Worm (Caenorhabditis elegans) whole organism, L4 larva: Measurements from ENCODE around the gene srd-56.

Experiments
- F49E8.2 ChIP-seq: sonication (generic microtip); optimal IDR thresholded peaks from 2 replicates; lab custom pipeline; 2016; ENCODE audit warnings: missing compliant biosample characterization, mild to moderate bottlenecking, missing genetic modification characterization, borderline replicate concordance
- R02D3.7 ChIP-seq: fragments of 150-350 bp; sonication (generic microtip); optimal IDR thresholded peaks from 3 replicates; lab custom pipeline; 2014; ENCODE audit warnings: missing biosample characterization, missing genetic modification characterization
- Y105C5A.15 ChIP-seq: fragments of 200-800 bp; sonication (Bioruptor generic); IDR thresholded peaks from 2 replicates; pipeline ENCODE4 v1.3.6; 2022; ENCODE audit warnings: missing genetic modification characterization, missing compliant biosample characterization
- aha-1 ChIP-seq: fragments of 150-350 bp; peaks from one replicate; lab custom pipeline; 2014; ENCODE audit warnings: missing biosample characterization, missing genetic modification characterization
- aly-2 ChIP-seq: sonication (generic microtip); optimal IDR thresholded peaks from 2 replicates; lab custom pipeline; 2018; ENCODE audit warnings: missing biosample characterization, missing genetic modification characterization
- attf-4 ChIP-seq: sonication (generic microtip); optimal IDR thresholded peaks from 3 replicates; lab custom pipeline; 2017; ENCODE audit warnings: missing biosample characterization, missing genetic modification characterization
- ceh-20 ChIP-seq: fragments of 200-800 bp; sonication (Bioruptor generic); IDR thresholded peaks from 2 replicates; pipeline ENCODE4 v1.3.6; 2022; ENCODE audit warnings: missing genetic modification reagents, missing genetic modification characterization, missing compliant biosample characterization
- ceh-28 ChIP-seq: fragments of 150-350 bp; optimal IDR thresholded peaks from 2 replicates; lab custom pipeline; 2014; ENCODE audit warnings: missing biosample characterization, missing genetic modification reagents, missing genetic modification characterization
- ctbp-1 ChIP-seq: fragments of 200-800 bp; sonication (Bioruptor generic); IDR thresholded peaks from 2 replicates; pipeline ENCODE4 v1.3.6; 2022; ENCODE audit warnings: missing genetic modification reagents, missing genetic modification characterization, missing compliant biosample characterization
- daf-16 ChIP-seq, 3 experiments: sonication (generic microtip); optimal IDR thresholded peaks; 2 replicates each; lab custom pipeline; 2016 to 2017; ENCODE audit warnings: missing genetic modification characterization in 3 of 3, missing genetic modification reagents in 3 of 3, mild to moderate bottlenecking in 2 of 3, missing compliant biosample characterization in 2 of 3, missing biosample characterization in 1 of 3, moderate library complexity in 1 of 3
- daf-19 ChIP-seq: fragments of 200-800 bp; sonication (Bioruptor generic); conservative IDR thresholded peaks from 2 replicates; pipeline ENCODE4 v1.3.6; 2022; ENCODE audit warnings: missing genetic modification characterization, missing compliant biosample characterization
- fkh-10 ChIP-seq: fragments of 150-350 bp; optimal IDR thresholded peaks from 2 replicates; lab custom pipeline; 2014; ENCODE audit warnings: missing biosample characterization, missing genetic modification reagents, missing genetic modification characterization
- hif-1 ChIP-seq, 2 experiments: sonication (generic microtip); optimal IDR thresholded peaks; 2 replicates each; lab custom pipeline; 2016 to 2017; ENCODE audit warnings: missing compliant biosample characterization in 2 of 2, missing genetic modification characterization in 2 of 2, missing genetic modification reagents in 2 of 2, missing genotype in 2 of 2, mild to moderate bottlenecking in 1 of 2
- hlh-11 ChIP-seq: fragments of 200-800 bp; sonication (Bioruptor generic); optimal IDR thresholded peaks from 2 replicates; lab custom pipeline; 2018; ENCODE audit warnings: mild to moderate bottlenecking, missing genetic modification characterization, missing compliant biosample characterization
- hlh-30 ChIP-seq: sonication (generic microtip); optimal IDR thresholded peaks from 2 replicates; lab custom pipeline; 2017; ENCODE audit warnings: antibody characterized with exemption, mild to moderate bottlenecking, missing genetic modification characterization, missing compliant biosample characterization; ENCODE audit not compliant: insufficient read depth
- lin-15B ChIP-seq: fragments of 150-350 bp; sonication (generic microtip); optimal IDR thresholded peaks from 3 replicates; lab custom pipeline; 2014; ENCODE audit warnings: missing biosample characterization, missing genetic modification characterization
- lin-38 ChIP-seq: fragments of 200-800 bp; sonication (Bioruptor generic); IDR thresholded peaks from 2 replicates; pipeline ENCODE4 v1.3.6; 2022; ENCODE audit warnings: missing genetic modification reagents, missing genetic modification characterization, missing compliant biosample characterization
- madf-9 ChIP-seq: fragments of 200-800 bp; sonication (Bioruptor generic); conservative IDR thresholded peaks from 2 replicates; pipeline ENCODE4 v1.3.6; 2022; ENCODE audit warnings: missing genetic modification reagents, missing genetic modification characterization, missing compliant biosample characterization
- mes-2 ChIP-seq: sonication (generic microtip); optimal IDR thresholded peaks from 2 replicates; lab custom pipeline; 2016; ENCODE audit warnings: missing genotype, mild to moderate bottlenecking, missing genetic modification characterization, missing compliant biosample characterization; ENCODE audit not compliant: poor library complexity, severe bottlenecking
- nhr-11 ChIP-seq: fragments of 150-350 bp; optimal IDR thresholded peaks from 2 replicates; lab custom pipeline; 2014; ENCODE audit warnings: missing biosample characterization, missing genetic modification characterization
- nhr-111 ChIP-seq: fragments of 200-800 bp; sonication (Bioruptor generic); optimal IDR thresholded peaks from 2 replicates; lab custom pipeline; 2018; ENCODE audit warnings: mild to moderate bottlenecking, missing genetic modification characterization, missing compliant biosample characterization
- nhr-237 ChIP-seq: sonication (generic microtip); optimal IDR thresholded peaks from 2 replicates; lab custom pipeline; 2017; ENCODE audit warnings: missing biosample characterization, missing genetic modification characterization
- set-16 ChIP-seq: fragments of 200-800 bp; sonication (Bioruptor generic); IDR thresholded peaks from 2 replicates; pipeline ENCODE4 v1.3.6; 2022; ENCODE audit warnings: missing genetic modification reagents, missing genetic modification characterization, missing compliant biosample characterization
- spr-1 ChIP-seq: sonication (generic microtip); optimal IDR thresholded peaks from 2 replicates; lab custom pipeline; 2016; ENCODE audit warnings: mild to moderate bottlenecking, missing genetic modification characterization, missing compliant biosample characterization
- unc-62 ChIP-seq, 3 experiments: fragments of 150-350 bp in 1 of 3; sonication (generic microtip); optimal IDR thresholded peaks in 2 of 3; peaks in 1 of 3; 1 replicate in 1 of 3; 2 replicates in 2 of 3; lab custom pipeline; 2014 to 2017; ENCODE audit warnings: missing biosample characterization in 3 of 3, missing genetic modification characterization in 3 of 3, missing genetic modification reagents in 3 of 3, missing genotype in 1 of 3
- zfp-3 ChIP-seq: fragments of 200-800 bp; sonication (Bioruptor generic); conservative IDR thresholded peaks from 2 replicates; pipeline ENCODE4 v1.3.6; 2022; ENCODE audit warnings: missing genetic modification reagents, missing genetic modification characterization, missing compliant biosample characterization
- zip-11 ChIP-seq: fragments of 200-800 bp; sonication (Bioruptor generic); IDR thresholded peaks from 2 replicates; pipeline ENCODE4 v1.3.6; 2022; ENCODE audit warnings: missing genetic modification characterization, missing compliant biosample characterization
- ztf-7 ChIP-seq: fragments of 150-350 bp; optimal IDR thresholded peaks from 2 replicates; lab custom pipeline; 2014; ENCODE audit warnings: missing biosample characterization, missing genetic modification characterization

Gene srd-56

ce11 chrII:7228646-7229200 lies 25.7 kb upstream of the srd-56 start, which contains the start of gene F32A5.4 (continued):
- TF ChIP-seq attf-4 (tag; lab: Kevin White, UChicago) (no peak), hlh-11 (tag; lab: Kevin White, UChicago) (peak; percentile 25)

ce11 chrII:7225864-7226522 lies 23.0 kb upstream of the srd-56 start, which contains the start of gene clh-3:
Gene clh-3, minus strand, starts transcription at chrII:7225914.
- TF ChIP-seq zip-11 (GFP tag; lab: Robert Waterston, UW) (no peak), fkh-10 (GFP tag; lab: Kevin White, UChicago) (no peak), R02D3.7 (tag; lab: Kevin White, UChicago) (no peak), aly-2 (tag; lab: Kevin White, UChicago) (no peak), zfp-3 (GFP tag; lab: Robert Waterston, UW) (no peak), daf-19 (GFP tag; lab: Robert Waterston, UW) (no peak), ceh-20 (no peak), set-16 (no peak), aha-1 (tag; lab: Kevin White, UChicago) (no peak), ctbp-1 (GFP tag; lab: Robert Waterston, UW) (no peak), mes-2 (tag; lab: Kevin White, UChicago) (no peak)

ce11 chrII:7224074-7224473 lies 21.1 kb upstream of the srd-56 start:
- TF ChIP-seq aha-1 (tag; lab: Kevin White, UChicago) (peak; percentile 55), unc-62 (GFP tag; optimal IDR thresholded peaks at IDR 0.05 in 1 of 2; lab: Kevin White, UChicago) (peak in 1 of 2 experiments; percentile 56), unc-62 (tag; optimal IDR thresholded peaks at IDR 0.05; lab: Kevin White, UChicago) (no peak), nhr-111 (no peak)

ce11 chrII:7217047-7217446 lies 14.0 kb upstream of the srd-56 start, which contains the start of gene E04F6.10:
Gene E04F6.10, minus strand, starts transcription at chrII:7217147.
- TF ChIP-seq hif-1 (tag; optimal IDR thresholded peaks at IDR 0.05; lab: Kevin White, UChicago) (no peak), aha-1 (tag; lab: Kevin White, UChicago) (peak; percentile 66), unc-62 (GFP tag; optimal IDR thresholded peaks at IDR 0.05 in 1 of 2; lab: Kevin White, UChicago) (peak in 1 of 2 experiments; percentile 57), unc-62 (tag; optimal IDR thresholded peaks at IDR 0.05; lab: Kevin White, UChicago) (no peak)

- TF ChIP-seq spr-1 (tag; lab: Kevin White, UChicago) (no peak), zfp-3 (GFP tag; lab: Robert Waterston, UW) (no peak), ceh-28 (no peak), nhr-11 (no peak), daf-16 (GFP tag; optimal IDR thresholded peaks at IDR 0.05; lab: Kevin White, UChicago) (peak in 1 of 2 experiments; percentile 36), daf-16 (tag; optimal IDR thresholded peaks at IDR 0.05; lab: Kevin White, UChicago) (no peak)
These were observed 9.0 kb upstream of the srd-56 start, which contains the start of gene E04F6.9 for ce11 chrII:7212059-7212458. Gene E04F6.9, minus strand, starts transcription at chrII:7212159.

ce11 chrII:7211280-7211679 lies 8.3 kb upstream of the srd-56 start, which contains the start of gene E04F6.8:
Gene E04F6.8, minus strand, starts transcription at chrII:7211380.
- TF ChIP-seq ztf-7 (tag; lab: Kevin White, UChicago) (no peak), hlh-30 (tag; lab: Kevin White, UChicago) (peak; percentile 38), nhr-237 (tag; lab: Kevin White, UChicago) (no peak), lin-15B (tag; lab: Kevin White, UChicago) (no peak), daf-16 (GFP tag; optimal IDR thresholded peaks at IDR 0.05; lab: Kevin White, UChicago) (peak in 1 of 2 experiments; percentile 75), daf-16 (tag; optimal IDR thresholded peaks at IDR 0.05; lab: Kevin White, UChicago) (no peak), nhr-11 (peak; percentile 8), madf-9 (GFP tag; lab: Robert Waterston, UW) (no peak), F49E8.2 (tag; lab: Kevin White, UChicago) (no peak), Y105C5A.15 (no peak), lin-38 (GFP tag; lab: Robert Waterston, UW) (no peak)
